Fruit fly (Drosophila melanogaster) ovary, adult (tissue): ENCODE data around the gene Ace.

ENCODE experiments used
- CG17801 ChIP-seq: fragments of 200-800 bp; optimal IDR thresholded peaks from 2 replicates; lab custom pipeline; 2019; ENCODE audit warnings: missing biosample characterization, mild to moderate bottlenecking, missing genetic modification characterization, moderate library complexity; ENCODE audit not compliant: partially characterized antibody

The Ace gene

DNA sequence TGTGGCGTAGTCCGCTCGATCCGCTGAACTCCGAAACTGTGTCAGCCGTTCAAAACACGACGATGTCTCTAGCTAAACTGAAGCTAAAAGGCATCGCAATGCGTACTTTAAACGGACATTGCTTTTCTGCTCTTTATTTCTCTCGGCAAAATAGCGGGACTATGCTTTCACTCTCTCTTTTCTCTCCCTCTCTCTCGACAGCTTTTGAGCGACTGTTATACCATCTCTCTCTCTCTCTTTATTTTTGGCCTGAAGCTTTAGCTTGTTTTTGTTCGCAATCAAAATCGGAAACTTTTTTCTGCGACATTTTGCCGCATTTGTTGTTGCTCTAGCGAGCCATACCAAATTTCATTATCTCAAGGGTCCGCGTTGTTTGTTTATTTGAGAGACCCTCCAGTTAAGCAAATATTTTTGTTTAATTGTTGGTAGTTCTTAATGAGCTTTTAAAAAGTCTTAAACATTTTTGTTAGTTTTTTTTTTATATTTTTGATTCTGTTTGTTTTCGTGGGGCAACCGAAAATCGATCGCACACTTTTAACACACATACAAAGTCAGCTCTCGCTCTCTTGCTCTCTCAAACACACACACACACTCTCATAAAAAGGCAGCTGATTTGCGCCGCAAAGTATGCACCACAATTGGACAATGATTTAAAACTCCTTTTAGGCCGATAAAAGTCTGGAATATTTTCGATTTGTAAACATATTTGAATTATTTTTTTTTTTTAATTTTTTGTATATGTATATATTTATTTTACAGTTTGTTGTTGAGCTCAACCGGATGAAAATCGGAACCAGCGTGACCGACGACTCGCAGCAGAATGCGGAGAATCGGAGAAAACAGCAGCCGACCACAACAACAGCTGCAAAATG lies at the start of gene Ace:
Ace (minus strand) TSS at position 822 of the 872 bp plus-strand sequence.
- no peak for TF ChIP-seq CG17801 (GFP tag; lab: Kevin White, UChicago)

DNA sequence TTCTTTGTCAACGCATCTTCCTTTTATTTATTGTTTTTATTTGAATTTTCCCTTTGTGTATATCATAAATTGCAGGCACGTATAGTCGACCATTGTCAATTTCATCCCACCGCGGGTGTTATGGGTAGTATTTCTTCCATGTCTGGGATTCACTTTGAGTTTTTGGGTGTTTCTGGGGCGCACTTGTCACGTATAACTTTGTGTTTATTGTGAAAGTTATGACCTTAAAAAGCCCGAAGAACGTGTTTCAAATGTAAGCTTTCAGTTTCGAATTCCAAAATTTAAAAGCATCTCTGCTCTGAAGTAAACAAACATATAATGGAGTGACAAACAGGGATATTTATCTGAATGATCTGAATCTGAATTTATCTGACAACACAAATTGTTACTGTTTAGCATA lies 47.3 kb upstream of the Ace start:
- TF ChIP-seq CG17801 (GFP tag; lab: Kevin White, UChicago): no peak

DNA sequence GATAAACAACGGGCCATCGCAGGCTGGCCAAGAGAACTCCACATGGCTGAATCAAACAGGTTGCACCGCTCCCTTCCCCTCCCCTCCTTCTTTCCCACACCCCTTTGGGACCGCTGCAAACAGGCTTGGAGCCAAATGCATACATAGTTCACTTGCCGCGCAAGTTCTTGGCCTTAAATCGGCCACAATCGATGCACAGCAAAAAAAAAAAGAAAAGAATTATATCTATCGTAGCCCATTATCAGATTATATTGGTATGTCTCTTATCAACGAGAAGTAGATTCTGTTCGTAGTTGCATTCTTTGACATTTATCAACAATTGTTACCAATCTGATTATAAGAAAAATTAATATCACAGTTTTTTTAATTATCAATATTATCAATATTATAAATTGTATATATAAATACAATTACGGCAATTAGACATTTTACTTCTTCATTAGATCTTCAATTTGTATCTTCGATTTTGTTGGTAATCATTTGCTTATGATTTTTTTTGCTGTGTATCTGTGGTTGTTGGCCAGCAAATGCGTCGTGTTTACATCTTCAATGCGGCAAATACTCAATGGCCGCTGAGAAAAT lies 46.1 kb upstream of the Ace start:
- no peak for TF ChIP-seq CG17801 (GFP tag; lab: Kevin White, UChicago)

DNA sequence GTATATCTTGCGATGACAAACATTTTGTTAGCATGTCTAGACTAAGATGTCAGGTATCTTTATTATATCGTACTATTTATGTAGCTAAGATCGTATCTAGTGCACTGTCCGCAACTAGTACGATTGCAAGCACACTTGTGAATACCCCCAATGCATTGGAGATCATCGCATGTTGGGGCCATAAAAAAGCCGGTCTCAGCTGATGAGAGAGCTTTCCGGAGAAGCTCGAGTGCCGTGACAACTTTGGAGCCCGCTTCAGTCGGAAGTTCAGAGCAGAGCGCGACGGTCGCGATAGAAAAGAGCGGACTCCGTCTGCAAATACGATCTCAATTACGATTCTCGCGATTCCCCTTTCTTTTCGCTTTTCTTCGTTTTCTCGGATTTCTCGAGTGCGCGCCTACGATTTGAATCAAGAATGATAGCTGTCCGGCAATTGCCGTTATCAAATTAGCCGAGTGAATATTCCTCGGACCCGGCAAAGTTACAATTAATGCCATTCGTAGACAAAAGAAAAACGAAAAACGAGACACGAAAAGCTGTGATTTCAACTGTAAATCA lies 45.3 kb upstream of the Ace start:
- no peak for TF ChIP-seq CG17801 (GFP tag; lab: Kevin White, UChicago)

DNA sequence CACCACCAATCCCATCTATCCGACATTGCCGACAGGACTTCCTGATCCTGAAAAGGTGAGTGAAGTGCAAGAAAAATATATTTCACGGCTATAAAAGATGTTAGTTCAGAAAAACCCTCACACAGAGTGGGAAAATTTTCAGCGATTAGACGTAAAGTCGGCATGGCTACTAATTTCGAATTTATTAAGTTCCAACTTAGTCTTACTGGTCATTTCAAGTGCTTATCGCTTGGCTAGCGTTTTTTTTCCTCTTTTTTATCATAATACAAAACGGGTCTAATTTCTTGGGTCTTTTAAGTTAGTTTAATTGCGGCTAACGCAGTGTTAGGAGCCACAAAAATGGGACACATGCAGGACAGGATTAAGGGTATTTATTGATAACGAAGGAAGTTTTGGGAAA lies 43.8 kb upstream of the Ace start, which contains the start of gene CG43208:
CG43208 (plus strand) TSS at position 301 of the 400 bp plus-strand sequence.
- TF ChIP-seq CG17801 (GFP tag; lab: Kevin White, UChicago): no peak

DNA sequence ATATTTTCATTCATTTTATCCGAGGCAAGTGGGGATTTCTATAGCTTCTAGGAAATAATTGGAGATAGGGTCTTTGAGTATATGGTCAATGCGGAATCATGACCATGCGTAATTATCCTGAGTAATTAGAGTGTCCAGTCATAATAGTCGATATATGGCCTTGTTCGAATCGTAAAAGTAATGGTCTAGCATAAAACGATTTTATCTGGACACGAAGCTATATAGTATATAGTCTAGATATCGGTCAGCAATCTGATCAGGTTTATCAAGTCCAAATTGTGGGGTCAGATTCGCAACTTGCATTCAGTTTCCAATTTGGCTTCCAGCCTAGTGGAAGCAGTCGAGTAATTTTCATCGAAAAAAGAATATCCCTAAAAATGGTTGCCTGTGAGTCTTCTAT lies 43.0 kb upstream of the Ace start, which contains the start of gene CG32473:
CG32473 (plus strand) TSS at position 301 of the 400 bp plus-strand sequence.
- TF ChIP-seq CG17801 (GFP tag; lab: Kevin White, UChicago): no peak

DNA sequence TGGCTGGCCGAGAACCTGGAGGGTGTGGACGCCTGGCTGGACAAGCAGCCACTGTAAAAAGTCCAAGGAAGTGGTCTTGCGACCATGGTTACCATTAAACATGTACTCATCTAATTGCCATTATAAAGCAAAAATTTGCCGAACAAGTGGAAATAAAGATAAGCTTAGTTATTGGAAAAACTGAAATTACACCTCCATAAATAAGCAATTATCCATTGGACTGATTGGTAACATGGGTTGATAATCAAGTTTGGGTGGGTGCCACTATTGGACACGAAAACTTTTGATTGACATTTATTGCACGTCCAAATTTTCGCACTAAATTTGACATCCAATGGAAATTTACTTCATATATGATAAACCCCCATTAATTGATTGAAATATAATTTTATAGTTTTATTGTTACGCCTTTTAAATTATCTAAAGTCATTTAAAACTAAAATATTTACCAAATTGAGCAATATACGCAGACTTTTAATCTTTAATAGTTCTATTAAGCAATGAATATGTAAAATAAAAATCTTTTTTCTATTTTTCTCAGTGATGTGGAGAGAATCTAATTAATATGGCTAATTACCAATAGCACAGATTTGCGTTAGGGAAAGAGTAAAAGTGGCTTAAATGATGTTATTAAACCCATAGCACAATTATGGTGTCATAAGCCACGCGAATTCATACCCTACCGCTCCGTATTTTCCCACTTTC lies 38.9 kb upstream of the Ace start, which contains the start of gene CG8774:
CG8774 (plus strand) TSS at position 655 of the 705 bp plus-strand sequence.
- no peak for TF ChIP-seq CG17801 (GFP tag; lab: Kevin White, UChicago)

DNA sequence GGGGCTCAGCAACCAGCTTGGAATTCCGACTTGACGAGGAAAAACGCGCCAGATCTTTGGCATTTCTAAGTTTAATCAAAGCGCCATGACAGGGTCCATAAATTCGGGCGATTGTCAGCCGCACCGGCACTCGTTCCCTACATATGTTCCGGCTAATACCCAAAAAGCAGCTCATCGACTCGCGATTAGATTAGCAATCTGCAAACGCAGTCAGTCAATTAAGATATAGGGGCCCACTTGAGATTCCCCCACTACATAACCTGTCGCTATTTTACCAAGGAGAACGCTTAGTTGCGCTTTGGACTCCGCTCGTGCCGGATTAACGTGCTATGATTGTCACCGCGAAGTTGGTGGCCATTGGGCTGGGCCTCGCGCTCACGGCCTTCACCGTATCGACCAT lies 35.1 kb upstream of the Ace start, which contains the start of gene CG8773:
CG8773 (plus strand) TSS at position 288 of the 400 bp plus-strand sequence.
- no peak for TF ChIP-seq CG17801 (GFP tag; lab: Kevin White, UChicago)

DNA sequence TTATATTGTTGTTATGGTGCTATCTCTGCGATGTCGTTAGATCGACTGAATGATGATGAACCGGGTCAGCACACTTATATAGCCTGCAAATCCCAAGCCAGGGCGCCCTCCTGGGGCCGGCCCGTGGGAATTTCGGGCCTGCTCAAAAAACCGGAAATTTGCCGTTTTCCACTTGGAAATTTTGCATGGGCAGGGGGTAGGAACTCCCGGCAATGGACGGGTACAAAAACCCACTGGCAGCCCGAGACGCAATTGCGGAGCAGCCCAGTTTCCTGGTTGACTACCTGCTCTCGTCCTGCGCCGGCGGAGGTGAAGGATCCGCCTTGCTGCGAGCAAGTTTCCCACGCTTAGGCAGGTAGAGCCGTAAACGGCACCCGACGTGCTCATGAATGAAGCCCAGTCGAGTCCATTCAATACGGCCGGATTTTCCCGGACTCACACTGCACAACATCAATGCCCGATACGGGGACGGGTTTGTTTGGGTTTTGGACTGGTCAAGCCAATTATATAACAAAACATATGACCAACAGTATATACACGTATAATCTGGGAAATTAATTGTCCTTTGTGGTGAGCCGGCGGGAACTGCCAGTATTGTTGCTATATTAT lies 33.9 kb upstream of the Ace start, which contains the start of gene wntD:
wntD (minus strand) TSS at position 51 of the 609 bp plus-strand sequence.
- TF ChIP-seq CG17801 (GFP tag; lab: Kevin White, UChicago): no peak

DNA sequence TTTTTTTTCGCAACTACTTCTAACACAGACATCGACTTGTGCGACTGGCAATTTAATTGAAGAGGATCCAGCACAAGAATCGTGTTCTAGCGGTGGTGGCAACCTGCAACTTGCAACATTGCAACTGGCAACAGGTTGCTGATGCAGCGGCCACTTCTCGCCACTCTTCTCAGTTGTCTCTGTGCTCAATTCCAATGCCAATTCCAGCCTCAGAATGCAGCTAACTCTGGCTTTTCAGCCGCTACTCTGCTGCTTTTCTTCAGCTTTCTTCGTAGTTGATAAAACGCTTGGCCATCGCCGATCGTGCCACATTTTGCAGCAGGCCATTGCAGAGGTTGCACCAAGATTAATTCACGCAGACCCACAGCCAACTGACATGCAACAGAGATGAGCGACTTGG lies 31.0 kb upstream of the Ace start, which contains the start of gene Osi22:
Osi22 (plus strand) TSS at position 301 of the 400 bp plus-strand sequence.
- no peak for TF ChIP-seq CG17801 (GFP tag; lab: Kevin White, UChicago)

DNA sequence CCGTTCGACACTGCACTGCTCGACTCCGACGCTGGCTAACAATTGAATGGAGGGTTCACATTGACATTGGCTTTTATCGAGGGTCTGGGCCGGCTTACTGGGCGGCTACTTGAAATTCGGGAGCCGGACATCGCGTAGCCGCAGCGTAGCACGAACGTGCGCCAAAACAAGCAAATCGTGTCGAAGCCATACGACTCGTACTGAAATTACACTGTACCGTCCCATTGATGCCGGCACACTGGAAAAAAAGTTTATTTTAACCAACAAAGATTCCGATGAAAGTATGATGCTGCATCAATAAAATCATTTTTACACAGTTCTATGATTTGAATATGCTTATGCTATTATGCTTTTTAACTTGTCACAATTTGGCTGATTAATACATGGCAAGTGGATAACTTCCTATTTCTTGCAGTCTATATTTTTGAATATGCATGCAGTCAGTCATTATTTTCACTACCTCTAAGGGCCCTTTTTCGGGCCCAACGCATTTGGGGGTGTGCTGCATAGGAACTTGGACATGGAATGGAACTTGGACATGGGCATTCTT lies 29.5 kb upstream of the Ace start, which contains the start of gene apn:
apn (minus strand) TSS at position 51 of the 550 bp plus-strand sequence.
- TF ChIP-seq CG17801 (GFP tag; lab: Kevin White, UChicago): no peak

DNA sequence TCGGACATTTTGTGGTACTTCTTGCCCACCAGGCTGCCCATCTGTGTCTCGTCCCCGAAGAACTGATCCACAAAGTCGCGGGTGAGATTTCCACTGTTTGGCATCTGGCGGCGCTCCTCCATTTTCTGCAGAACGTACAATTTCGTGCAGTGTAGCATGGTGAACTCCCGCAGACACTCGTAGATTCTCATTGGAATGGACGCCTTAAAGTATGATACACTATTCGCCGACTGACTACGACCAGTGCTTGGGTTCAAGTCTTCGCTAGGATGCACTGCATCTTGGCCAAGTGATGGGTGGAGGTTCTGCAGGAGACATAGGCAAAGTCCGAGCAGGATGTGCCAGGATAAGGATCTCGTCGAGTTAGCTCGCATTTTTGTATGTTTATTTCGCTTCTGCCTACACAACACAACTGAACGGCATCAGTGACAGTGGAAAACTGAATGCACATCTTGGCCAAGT lies 26.8 kb upstream of the Ace start, which contains the start of gene CG15888:
CG15888 (minus strand) TSS at position 412 of the 462 bp plus-strand sequence.
- TF ChIP-seq CG17801 (GFP tag; lab: Kevin White, UChicago): no peak

DNA sequence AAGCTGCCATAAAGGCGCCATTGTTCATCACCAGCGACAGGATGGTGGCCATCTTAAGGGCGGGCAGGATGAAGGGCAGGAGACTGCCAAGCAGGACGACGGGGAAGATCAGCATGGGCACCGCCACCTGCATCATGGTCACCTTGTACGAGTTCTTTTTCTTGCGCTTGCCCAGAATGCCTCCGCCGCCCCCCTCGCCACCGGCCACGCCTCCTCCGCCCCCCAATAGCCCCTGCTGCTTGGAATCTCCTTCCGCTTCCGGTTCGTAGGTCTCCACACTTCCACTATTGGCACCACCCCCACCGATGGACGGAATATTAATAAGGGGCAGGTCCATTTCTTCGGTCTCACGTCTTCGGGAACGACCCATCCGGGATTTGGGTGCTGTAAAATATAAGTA lies 25.8 kb upstream of the Ace start:
- TF ChIP-seq CG17801 (GFP tag; lab: Kevin White, UChicago): no peak
